Fruit fly (Drosophila melanogaster) whole organism, embryonic: ENCODE results near the gene Mfe2.

ENCODE experiments used
- Ada2b ChIP-seq: fragments of 200-800 bp; sonication (Bioruptor generic); IDR thresholded peaks from 2 replicates; pipeline ENCODE4 v1.3.6; 2022; ENCODE audit warnings: missing biosample characterization, missing genetic modification characterization
- C15 ChIP-seq: fragments of 200-800 bp; sonication (Bioruptor generic); IDR thresholded peaks from 3 replicates; pipeline ENCODE4 v1.3.6; 2022; ENCODE audit warnings: missing biosample characterization, missing genetic modification characterization
- CG10209 ChIP-seq: fragments of 200-800 bp; sonication (Bioruptor generic); optimal IDR thresholded peaks from 3 replicates; lab custom pipeline; 2017; ENCODE audit warnings: missing biosample characterization, mild to moderate bottlenecking, missing genetic modification characterization, missing genetic modification reagents
- CG11247 ChIP-seq: fragments of 200-800 bp; sonication (Bioruptor generic); IDR thresholded peaks from 2 replicates; pipeline ENCODE4 v1.3.6; 2022; ENCODE audit warnings: missing biosample characterization, missing genetic modification characterization
- CG11456 ChIP-seq: fragments of 200-800 bp; sonication (Bioruptor generic); IDR thresholded peaks from 3 replicates; pipeline ENCODE4 v1.3.6; 2022; ENCODE audit warnings: missing biosample characterization, missing genetic modification characterization
- CG11723 ChIP-seq: fragments of 200-800 bp; sonication (Bioruptor generic); optimal IDR thresholded peaks from 2 replicates; lab custom pipeline; 2017; ENCODE audit warnings: missing biosample characterization, mild to moderate bottlenecking, missing genetic modification characterization
- CG12299 ChIP-seq: fragments of 200-800 bp; sonication (Bioruptor generic); optimal IDR thresholded peaks from 2 replicates; lab custom pipeline; 2018; ENCODE audit warnings: missing biosample characterization, mild to moderate bottlenecking, missing genetic modification characterization
- CG12659 ChIP-seq: fragments of 200-800 bp; sonication (Bioruptor generic); optimal IDR thresholded peaks from 3 replicates; lab custom pipeline; 2017; ENCODE audit warnings: mild to moderate bottlenecking, missing biosample characterization, missing genetic modification reagents, missing genetic modification characterization
- CG12769 ChIP-seq: fragments of 200-800 bp; sonication (Bioruptor generic); optimal IDR thresholded peaks from 2 replicates; lab custom pipeline; 2019; ENCODE audit warnings: missing biosample characterization, mild to moderate bottlenecking, missing genetic modification characterization, moderate library complexity
- CG17361 ChIP-seq: fragments of 200-800 bp; sonication (Bioruptor generic); IDR thresholded peaks from 3 replicates; pipeline ENCODE4 v1.3.6; 2022; ENCODE audit warnings: missing biosample characterization, missing genetic modification characterization
- CG30403 ChIP-seq: fragments of 200-800 bp; sonication (Bioruptor generic); optimal IDR thresholded peaks from 3 replicates; lab custom pipeline; 2016; ENCODE audit warnings: missing biosample characterization, missing genetic modification characterization
- CG31224 ChIP-seq: fragments of 200-800 bp; sonication (Bioruptor generic); IDR thresholded peaks from 2 replicates; pipeline ENCODE4 v1.3.6; 2022; ENCODE audit warnings: missing biosample characterization, missing genetic modification characterization
- CG6654 ChIP-seq: fragments of 200-800 bp; sonication (Bioruptor generic); optimal IDR thresholded peaks from 2 replicates; lab custom pipeline; 2017; ENCODE audit warnings: missing biosample characterization, mild to moderate bottlenecking, missing genetic modification characterization
- CG7786 ChIP-seq: fragments of 200-800 bp; sonication (Bioruptor generic); optimal IDR thresholded peaks from 2 replicates; lab custom pipeline; 2016; ENCODE audit warnings: missing biosample characterization, missing genetic modification characterization
- CG7987 ChIP-seq: fragments of 200-800 bp; sonication (Bioruptor generic); optimal IDR thresholded peaks from 2 replicates; lab custom pipeline; 2018; ENCODE audit warnings: missing biosample characterization, mild to moderate bottlenecking, missing genetic modification characterization, moderate library complexity
- CG9609 ChIP-seq: fragments of 200-800 bp; sonication (Bioruptor generic); optimal IDR thresholded peaks from 3 replicates; lab custom pipeline; 2016; ENCODE audit warnings: missing biosample characterization, missing genetic modification characterization
- CG9797 ChIP-seq: fragments of 200-800 bp; sonication (Bioruptor generic); optimal IDR thresholded peaks from 3 replicates; lab custom pipeline; 2018; ENCODE audit warnings: missing biosample characterization, mild to moderate bottlenecking, missing genetic modification characterization
- D ChIP-seq, 2 experiments: fragments of 200-800 bp in 1 of 2; fragments of >200 bp in 1 of 2; sonication (Bioruptor generic) in 1 of 2; optimal IDR thresholded peaks; 2 replicates in 1 of 2; 3 replicates in 1 of 2; lab custom pipeline; 2017; ENCODE audit warnings: mild to moderate bottlenecking in 1 of 2, missing biosample characterization in 1 of 2, missing genetic modification characterization in 1 of 2, missing genetic modification reagents in 1 of 2
- Dfd ChIP-seq, 2 experiments: fragments of >200 bp; optimal IDR thresholded peaks; 2 replicates each; lab custom pipeline; 2017; ENCODE audit warnings: missing biosample characterization in 2 of 2, missing genetic modification characterization in 2 of 2
- Dp ChIP-seq: fragments of 200-800 bp; sonication (Bioruptor generic); optimal IDR thresholded peaks from 2 replicates; lab custom pipeline; 2018; ENCODE audit warnings: missing biosample characterization, mild to moderate bottlenecking, missing genetic modification characterization, moderate library complexity
- Drgx ChIP-seq: fragments of 200-800 bp; sonication (Bioruptor generic); IDR thresholded peaks from 2 replicates; pipeline ENCODE4 v1.3.6; 2022; ENCODE audit warnings: missing biosample characterization, missing genetic modification characterization
- Ets97D ChIP-seq: fragments of 200-800 bp; sonication (Bioruptor generic); optimal IDR thresholded peaks from 3 replicates; lab custom pipeline; 2016; ENCODE audit warnings: missing biosample characterization, missing genetic modification characterization
- Hand ChIP-seq: fragments of 200-800 bp; sonication (Bioruptor generic); optimal IDR thresholded peaks from 2 replicates; lab custom pipeline; 2017; ENCODE audit warnings: mild to moderate bottlenecking, missing biosample characterization, missing genetic modification reagents, missing genetic modification characterization
- Hr51 ChIP-seq, 2 experiments: fragments of 200-800 bp; sonication (Bioruptor generic); optimal IDR thresholded peaks; 2 replicates in 1 of 2; 3 replicates in 1 of 2; lab custom pipeline; 2016 to 2018; ENCODE audit warnings: missing biosample characterization in 2 of 2, missing genetic modification characterization in 2 of 2, mild to moderate bottlenecking in 1 of 2, moderate library complexity in 1 of 2
- MESR4 ChIP-seq: fragments of 200-800 bp; sonication (Bioruptor generic); optimal IDR thresholded peaks from 2 replicates; lab custom pipeline; 2018; ENCODE audit warnings: missing biosample characterization, mild to moderate bottlenecking, missing genetic modification characterization, moderate library complexity
- Oli ChIP-seq: fragments of 200-800 bp; sonication (Bioruptor generic); optimal IDR thresholded peaks from 2 replicates; lab custom pipeline; 2018; ENCODE audit warnings: missing biosample characterization, mild to moderate bottlenecking, missing genetic modification characterization, moderate library complexity
- Rfx ChIP-seq: fragments of 200-800 bp; sonication (Bioruptor generic); IDR thresholded peaks from 2 replicates; pipeline ENCODE4 v1.3.6; 2022; ENCODE audit warnings: missing biosample characterization, missing genetic modification characterization
- Xbp1 ChIP-seq: fragments of 200-800 bp; sonication (Bioruptor generic); optimal IDR thresholded peaks from 3 replicates; lab custom pipeline; 2016; ENCODE audit warnings: missing biosample characterization, mild to moderate bottlenecking, missing genetic modification characterization
- btn ChIP-seq: fragments of 200-800 bp; sonication (Bioruptor generic); optimal IDR thresholded peaks from 2 replicates; lab custom pipeline; 2016; ENCODE audit warnings: missing biosample characterization, missing genetic modification characterization
- cas ChIP-seq: fragments of 200-800 bp; sonication (Bioruptor generic); IDR thresholded peaks from 2 replicates; pipeline ENCODE4 v1.3.6; 2022; ENCODE audit warnings: missing biosample characterization, missing genetic modification characterization
- chif ChIP-seq, 2 experiments: fragments of 200-800 bp; sonication (Bioruptor generic); optimal IDR thresholded peaks; 3 replicates each; lab custom pipeline; 2016; ENCODE audit warnings: missing biosample characterization in 2 of 2, missing genetic modification characterization in 2 of 2
- croc ChIP-seq: fragments of 200-800 bp; sonication (Bioruptor generic); conservative IDR thresholded peaks from 3 replicates; pipeline ENCODE4 v1.3.6; 2022; ENCODE audit warnings: missing biosample characterization, missing genetic modification characterization
- danr ChIP-seq: fragments of 200-800 bp; sonication (Bioruptor generic); IDR thresholded peaks from 2 replicates; pipeline ENCODE4 v1.3.6; 2022; ENCODE audit warnings: missing biosample characterization, missing genetic modification characterization
- dati ChIP-seq: fragments of 200-800 bp; sonication (Bioruptor generic); IDR thresholded peaks from 2 replicates; pipeline ENCODE4 v1.3.6; 2022; ENCODE audit warnings: missing biosample characterization, missing genetic modification characterization
- ewg ChIP-seq: fragments of 200-800 bp; sonication (Bioruptor generic); optimal IDR thresholded peaks from 3 replicates; lab custom pipeline; 2017; ENCODE audit warnings: mild to moderate bottlenecking, missing biosample characterization, missing genetic modification reagents, missing genetic modification characterization
- gcm2 ChIP-seq: fragments of 200-800 bp; sonication (Bioruptor generic); optimal IDR thresholded peaks from 2 replicates; lab custom pipeline; 2016; ENCODE audit warnings: missing biosample characterization, missing genetic modification characterization
- grau ChIP-seq: fragments of 200-800 bp; optimal IDR thresholded peaks from 3 replicates; lab custom pipeline; 2019; ENCODE audit warnings: missing biosample characterization, mild to moderate bottlenecking, missing genetic modification characterization, moderate library complexity
- ind ChIP-seq: fragments of 200-800 bp; sonication (Bioruptor generic); optimal IDR thresholded peaks from 3 replicates; lab custom pipeline; 2016; ENCODE audit warnings: missing biosample characterization, missing genetic modification characterization
- lilli ChIP-seq: fragments of 200-800 bp; sonication (Bioruptor generic); optimal IDR thresholded peaks from 3 replicates; lab custom pipeline; 2016; ENCODE audit warnings: missing biosample characterization, missing genetic modification characterization
- pros ChIP-seq: fragments of 200-800 bp; sonication (Bioruptor generic); optimal IDR thresholded peaks from 3 replicates; lab custom pipeline; 2019; ENCODE audit warnings: missing biosample characterization, mild to moderate bottlenecking, missing genetic modification characterization, moderate library complexity
- run ChIP-seq: fragments of 200-800 bp; sonication (Bioruptor generic); optimal IDR thresholded peaks from 3 replicates; lab custom pipeline; 2018; ENCODE audit warnings: missing biosample characterization, mild to moderate bottlenecking, missing genetic modification characterization
- sens-2 ChIP-seq: fragments of 200-800 bp; sonication (Bioruptor generic); IDR thresholded peaks from 2 replicates; pipeline ENCODE4 v1.3.6; 2022; ENCODE audit warnings: missing biosample characterization, missing genetic modification characterization
- slp2 ChIP-seq: fragments of 200-800 bp; sonication (Bioruptor generic); optimal IDR thresholded peaks from 2 replicates; lab custom pipeline; 2016; ENCODE audit warnings: missing biosample characterization, missing genetic modification characterization
- so ChIP-seq: fragments of 200-800 bp; sonication (Bioruptor generic); IDR thresholded peaks from 3 replicates; pipeline ENCODE4 v1.3.6; 2022; ENCODE audit warnings: missing biosample characterization, missing genetic modification characterization
- tap ChIP-seq: fragments of 200-800 bp; optimal IDR thresholded peaks from 3 replicates; lab custom pipeline; 2019; ENCODE audit warnings: missing biosample characterization, mild to moderate bottlenecking, missing genetic modification characterization, moderate library complexity
- tll ChIP-seq, 2 experiments: fragments of 200-800 bp in 1 of 2; fragments of >200 bp in 1 of 2; sonication (Bioruptor generic) in 1 of 2; optimal IDR thresholded peaks; 2 replicates each; lab custom pipeline; 2017 to 2019; ENCODE audit warnings: missing biosample characterization in 2 of 2, missing genetic modification characterization in 2 of 2, mild to moderate bottlenecking in 1 of 2, moderate library complexity in 1 of 2
- toy ChIP-seq: fragments of 200-800 bp; sonication (Bioruptor generic); IDR thresholded peaks from 2 replicates; pipeline ENCODE4 v1.3.6; 2022; ENCODE audit warnings: missing biosample characterization, missing genetic modification characterization
- usp ChIP-seq: fragments of >200 bp; optimal IDR thresholded peaks from 2 replicates; lab custom pipeline; 2017; ENCODE audit warnings: missing biosample characterization, missing genetic modification characterization
- wek ChIP-seq: fragments of 200-800 bp; sonication (Bioruptor generic); optimal IDR thresholded peaks from 3 replicates; lab custom pipeline; 2018; ENCODE audit warnings: missing biosample characterization, mild to moderate bottlenecking, missing genetic modification characterization, moderate library complexity
- yki ChIP-seq: fragments of >200 bp; optimal IDR thresholded peaks from 3 replicates; lab custom pipeline; 2018

Mfe2 gene

dm6 chrX:16278783-16279182 is 8.0 kb downstream of the Mfe2 start (continued):
- peak; percentile 59 to 78 for TF ChIP-seq chif (GFP tag; optimal IDR thresholded peaks at IDR 0.05; lab: Kevin White, UChicago)
- TF ChIP-seq CG6654 (GFP tag; lab: Kevin White, UChicago), result peak; percentile 57
- no peak for TF ChIP-seq yki (lab: Kevin White, UChicago)
- peak; percentile 87 for TF ChIP-seq CG11723 (GFP tag; lab: Kevin White, UChicago)
- peak; percentile 59; the same call in 2 of the 3 replicates for TF ChIP-seq CG17361
- TF ChIP-seq CG12659 (GFP tag; lab: Kevin White, UChicago), result peak; percentile 60
- peak; percentile 83 for TF ChIP-seq tap (tag; lab: Kevin White, UChicago)
- TF ChIP-seq gcm2 (GFP tag; lab: Kevin White, UChicago), result no peak
- no peak for TF ChIP-seq Dp
- TF ChIP-seq CG30403 (GFP tag; lab: Kevin White, UChicago), result peak; percentile 57
- TF ChIP-seq croc (GFP tag; lab: Robert Waterston, UW), result peak; percentile 67
- TF ChIP-seq CG9609 (GFP tag; lab: Kevin White, UChicago), result peak; percentile 61
- TF ChIP-seq pros (GFP tag; lab: Kevin White, UChicago), result peak; percentile 75
- TF ChIP-seq slp2 (GFP tag; lab: Kevin White, UChicago), result peak; percentile 34
- TF ChIP-seq Hr51 (GFP tag; optimal IDR thresholded peaks at IDR 0.05; lab: Kevin White, UChicago), result peak; percentile 23 to 87
- peak; percentile 86 for TF ChIP-seq Oli (tag; lab: Kevin White, UChicago)
- TF ChIP-seq Dfd (GFP tag; optimal IDR thresholded peaks at IDR 0.05; lab: Kevin White, UChicago), result no peak
- TF ChIP-seq lilli (GFP tag; lab: Kevin White, UChicago), result peak; percentile 20
- TF ChIP-seq btn (GFP tag; lab: Kevin White, UChicago), result no peak
- TF ChIP-seq CG12299 (tag; lab: Kevin White, UChicago), result peak; percentile 87
- TF ChIP-seq Xbp1 (GFP tag; lab: Kevin White, UChicago), result peak; percentile 76
- TF ChIP-seq MESR4 (GFP tag; lab: Kevin White, UChicago), result peak; percentile 7
- peak; percentile 88 for TF ChIP-seq so (GFP tag; lab: Robert Waterston, UW)
- peak; percentile 85 for TF ChIP-seq sens-2 (GFP tag; lab: Robert Waterston, UW)
- peak; percentile 75 for TF ChIP-seq wek (GFP tag; lab: Kevin White, UChicago)
- peak; percentile 51 for TF ChIP-seq CG7987
- TF ChIP-seq Hand, result peak; percentile 81
- TF ChIP-seq run (tag; lab: Kevin White, UChicago), result no peak
- TF ChIP-seq tll (GFP tag; optimal IDR thresholded peaks at IDR 0.05; lab: Kevin White, UChicago), result no peak
- TF ChIP-seq Rfx, result peak; percentile 84
- peak; percentile 66 for TF ChIP-seq ind (GFP tag; lab: Kevin White, UChicago)
- TF ChIP-seq toy (GFP tag; lab: Robert Waterston, UW), result peak; percentile 50; the same call in 1 of the 2 replicates
- peak; percentile 72 for TF ChIP-seq danr
- TF ChIP-seq dati (GFP tag; lab: Robert Waterston, UW), result peak; percentile 67
- TF ChIP-seq Ets97D (GFP tag; lab: Kevin White, UChicago), result no peak
- TF ChIP-seq CG12769 (tag; lab: Kevin White, UChicago), result peak; percentile 83
- TF ChIP-seq grau (tag; lab: Kevin White, UChicago), result peak; percentile 84
- peak; percentile 80 for TF ChIP-seq CG11456 (GFP tag; lab: Robert Waterston, UW)
- TF ChIP-seq ewg (GFP tag; lab: Kevin White, UChicago), result peak; percentile 73
- peak; percentile 83 for TF ChIP-seq CG10209 (GFP tag; lab: Kevin White, UChicago)
- TF ChIP-seq usp (GFP tag; lab: Kevin White, UChicago), result no peak
- peak; percentile 56; the same call in 1 of the 3 replicates for TF ChIP-seq C15 (GFP tag; lab: Robert Waterston, UW)
- TF ChIP-seq cas, result 0 out of 2 replicates have a peak, but pooled peaks have one; percentile 32
- TF ChIP-seq CG11247 (GFP tag; lab: Robert Waterston, UW), result peak; percentile 72
- peak; percentile 86 for TF ChIP-seq Ada2b
- TF ChIP-seq CG9797, result no peak
- TF ChIP-seq D (optimal IDR thresholded peaks at IDR 0.05; lab: Kevin White, UChicago), result no peak
- TF ChIP-seq D (GFP tag; optimal IDR thresholded peaks at IDR 0.05; lab: Kevin White, UChicago), result peak; percentile 87
- TF ChIP-seq CG31224 (GFP tag; lab: Robert Waterston, UW), result peak; percentile 60; the same call in 1 of the 2 replicates
- peak; percentile 87 for TF ChIP-seq Drgx (GFP tag; lab: Robert Waterston, UW)
- peak; percentile 61 for TF ChIP-seq CG7786 (GFP tag; lab: Kevin White, UChicago)
